Worm (Caenorhabditis elegans) whole organism, mixed stage, embryonic: ENCODE measurements around the gene ZC250.5.

ENCODE experiments used
- ceh-43 ChIP-seq: fragments of 200-800 bp; sonication (Bioruptor generic); optimal IDR thresholded peaks from 2 replicates; lab custom pipeline; 2018; ENCODE audit warnings: mild to moderate bottlenecking, missing genetic modification characterization, moderate library complexity, missing compliant biosample characterization
- nhr-2 ChIP-seq: fragments of 150-350 bp; optimal IDR thresholded peaks from 2 replicates; lab custom pipeline; 2014; ENCODE audit warnings: missing biosample characterization, missing genetic modification characterization
- nhr-28 ChIP-seq: fragments of 150-350 bp; optimal IDR thresholded peaks from 2 replicates; lab custom pipeline; 2014; ENCODE audit warnings: missing biosample characterization, missing genetic modification characterization

DNA sequence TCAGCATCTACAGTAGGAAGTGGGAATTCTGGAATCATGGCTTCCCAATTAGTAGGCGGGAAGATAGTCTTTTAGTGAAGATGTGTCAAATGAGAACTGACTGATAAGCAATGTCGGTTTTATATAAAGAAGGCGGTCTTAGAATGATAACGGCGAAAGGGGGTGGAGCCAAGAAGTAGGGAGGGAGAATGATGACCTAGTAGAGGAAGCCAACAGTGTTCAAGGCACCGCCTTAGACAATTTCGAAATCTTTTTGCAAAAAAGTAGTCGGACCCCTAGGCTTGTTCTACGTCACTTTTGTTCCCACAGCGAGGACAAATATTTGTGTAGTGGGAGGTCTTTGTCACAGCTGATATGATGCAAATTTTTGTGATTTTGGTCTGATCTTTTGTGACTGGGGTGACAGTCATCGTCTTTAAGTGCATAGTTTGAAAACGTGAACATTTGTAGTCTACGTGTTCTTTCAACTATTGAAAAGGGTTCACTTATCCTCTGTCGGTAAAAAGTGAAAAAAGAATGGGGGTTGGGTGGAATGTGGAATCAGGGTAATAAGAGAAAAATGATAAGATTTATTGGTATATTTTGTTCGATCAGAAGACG is 7.6 kb downstream of the ZC250.5 start, which contains the start of gene ZC250.4:
- TF ChIP-seq ceh-43: no peak
- TF ChIP-seq nhr-28 (tag; lab: Kevin White, UChicago): no peak
- no peak for TF ChIP-seq nhr-2
